Worm (Caenorhabditis elegans) whole organism, mixed stage, embryonic: ENCODE measurements around the gene gpa-12.
"Not testable (repeated sequence)": the region's sequence is repeated elsewhere in the genome, so short reads cannot be mapped to it uniquely, and the experiment has no call there.

Source experiments
- M03D4.4 ChIP-seq: sonication (generic microtip); optimal IDR thresholded peaks from 2 replicates; lab custom pipeline; 2017; ENCODE audit warnings: mild to moderate bottlenecking, missing genetic modification characterization, missing compliant biosample characterization
- bed-3 ChIP-seq: fragments of 200-800 bp; sonication (Bioruptor generic); optimal IDR thresholded peaks from 3 replicates; lab custom pipeline; 2018; ENCODE audit warnings: mild to moderate bottlenecking, missing genetic modification characterization, moderate library complexity, missing compliant biosample characterization
- blmp-1 ChIP-seq: fragments of 150-350 bp; optimal IDR thresholded peaks from 2 replicates; lab custom pipeline; 2014; ENCODE audit warnings: missing biosample characterization, missing genetic modification characterization
- ceh-39 ChIP-seq: fragments of 150-350 bp; optimal IDR thresholded peaks from 2 replicates; lab custom pipeline; 2014; ENCODE audit warnings: missing biosample characterization, missing genetic modification characterization
- ceh-43 ChIP-seq: fragments of 200-800 bp; sonication (Bioruptor generic); optimal IDR thresholded peaks from 2 replicates; lab custom pipeline; 2018; ENCODE audit warnings: mild to moderate bottlenecking, missing genetic modification characterization, moderate library complexity, missing compliant biosample characterization
- ceh-83 ChIP-seq: fragments of 200-800 bp; sonication (Bioruptor generic); optimal IDR thresholded peaks from 2 replicates; lab custom pipeline; 2018; ENCODE audit warnings: mild to moderate bottlenecking, missing genetic modification characterization, missing compliant biosample characterization
- ces-1 ChIP-seq: fragments of 150-350 bp; optimal IDR thresholded peaks from 2 replicates; lab custom pipeline; 2014; ENCODE audit warnings: missing biosample characterization, missing genetic modification reagents, missing genetic modification characterization
- cnd-1 ChIP-seq: fragments of 200-800 bp; sonication (Bioruptor generic); optimal IDR thresholded peaks from 2 replicates; lab custom pipeline; 2018; ENCODE audit warnings: mild to moderate bottlenecking, missing genetic modification characterization, missing compliant biosample characterization
- drap-1 ChIP-seq: fragments of 200-800 bp; sonication (Bioruptor generic); optimal IDR thresholded peaks from 3 replicates; lab custom pipeline; 2018; ENCODE audit warnings: mild to moderate bottlenecking, missing genetic modification characterization, missing compliant biosample characterization
- elt-3 ChIP-seq: fragments of 150-350 bp; optimal IDR thresholded peaks from 2 replicates; lab custom pipeline; 2014; ENCODE audit warnings: missing biosample characterization, missing genetic modification characterization
- flh-1 ChIP-seq: fragments of 200-800 bp; sonication (Bioruptor generic); optimal IDR thresholded peaks from 2 replicates; lab custom pipeline; 2018; ENCODE audit warnings: mild to moderate bottlenecking, missing genetic modification characterization, moderate library complexity, missing compliant biosample characterization
- ham-2 ChIP-seq: fragments of 200-800 bp; sonication (Bioruptor generic); optimal IDR thresholded peaks from 2 replicates; lab custom pipeline; 2018; ENCODE audit warnings: mild to moderate bottlenecking, missing genetic modification characterization, missing compliant biosample characterization
- hlh-1 ChIP-seq: fragments of 150-350 bp; optimal IDR thresholded peaks from 2 replicates; lab custom pipeline; 2014; ENCODE audit warnings: missing biosample characterization, missing genetic modification reagents, missing genetic modification characterization
- lin-13 ChIP-seq: fragments of 150-350 bp; optimal IDR thresholded peaks from 2 replicates; lab custom pipeline; 2014; ENCODE audit warnings: missing biosample characterization, missing genetic modification characterization
- lin-32 ChIP-seq: fragments of 200-800 bp; sonication (Bioruptor generic); optimal IDR thresholded peaks from 2 replicates; lab custom pipeline; 2018; ENCODE audit warnings: mild to moderate bottlenecking, missing genetic modification characterization, missing compliant biosample characterization
- lsy-2 ChIP-seq: fragments of 150-350 bp; optimal IDR thresholded peaks from 2 replicates; lab custom pipeline; 2014; ENCODE audit warnings: missing biosample characterization, missing genetic modification characterization
- mab-5 ChIP-seq: fragments of 150-350 bp; optimal IDR thresholded peaks from 2 replicates; lab custom pipeline; 2014; ENCODE audit warnings: missing biosample characterization, missing genetic modification characterization
- mep-1 ChIP-seq: fragments of 150-350 bp; optimal IDR thresholded peaks from 2 replicates; lab custom pipeline; 2017; ENCODE audit warnings: missing biosample characterization, missing genetic modification reagents, missing genetic modification characterization, inconsistent platforms
- mls-2 ChIP-seq: sonication (generic microtip); optimal IDR thresholded peaks from 2 replicates; lab custom pipeline; 2016; ENCODE audit warnings: mild to moderate bottlenecking, missing genetic modification characterization, moderate library complexity, missing compliant biosample characterization
- nhr-12 ChIP-seq: fragments of 150-350 bp; optimal IDR thresholded peaks from 2 replicates; lab custom pipeline; 2014; ENCODE audit warnings: missing biosample characterization, missing genetic modification characterization
- nhr-2 ChIP-seq: fragments of 150-350 bp; optimal IDR thresholded peaks from 2 replicates; lab custom pipeline; 2014; ENCODE audit warnings: missing biosample characterization, missing genetic modification characterization
- nhr-237 ChIP-seq: fragments of 150-350 bp; optimal IDR thresholded peaks from 2 replicates; lab custom pipeline; 2014; ENCODE audit warnings: missing biosample characterization, missing genetic modification characterization
- nhr-28 ChIP-seq: fragments of 150-350 bp; optimal IDR thresholded peaks from 2 replicates; lab custom pipeline; 2014; ENCODE audit warnings: missing biosample characterization, missing genetic modification characterization
- nhr-76 ChIP-seq: sonication (generic microtip); optimal IDR thresholded peaks from 2 replicates; lab custom pipeline; 2017; ENCODE audit warnings: missing biosample characterization, missing genetic modification characterization
- sem-2 ChIP-seq: fragments of 200-800 bp; sonication (Bioruptor generic); optimal IDR thresholded peaks from 2 replicates; lab custom pipeline; 2018; ENCODE audit warnings: mild to moderate bottlenecking, missing genetic modification characterization, missing compliant biosample characterization
- snpc-4 ChIP-seq: fragments of 150-350 bp; optimal IDR thresholded peaks from 2 replicates; lab custom pipeline; 2014; ENCODE audit warnings: missing biosample characterization, missing genetic modification characterization
- tbx-8 ChIP-seq: fragments of 200-800 bp; sonication (Bioruptor generic); optimal IDR thresholded peaks from 2 replicates; lab custom pipeline; 2018; ENCODE audit warnings: mild to moderate bottlenecking, missing genetic modification characterization, moderate library complexity, missing compliant biosample characterization
- unc-120 ChIP-seq: sonication (generic microtip); optimal IDR thresholded peaks from 2 replicates; lab custom pipeline; 2017; ENCODE audit warnings: missing genetic modification characterization, missing compliant biosample characterization; ENCODE audit not compliant: poor library complexity, severe bottlenecking
- unc-39 ChIP-seq: fragments of 150-350 bp; optimal IDR thresholded peaks from 2 replicates; lab custom pipeline; 2014; ENCODE audit warnings: missing biosample characterization, missing genetic modification characterization
- unc-62 ChIP-seq: fragments of 150-350 bp; optimal IDR thresholded peaks from 2 replicates; lab custom pipeline; 2014; ENCODE audit warnings: missing biosample characterization, missing genetic modification reagents, missing genetic modification characterization
- zip-8 ChIP-seq: fragments of 150-350 bp; optimal IDR thresholded peaks from 2 replicates; lab custom pipeline; 2014; ENCODE audit warnings: missing biosample characterization, missing genetic modification characterization
- ztf-11 ChIP-seq: fragments of 150-350 bp; optimal IDR thresholded peaks from 2 replicates; lab custom pipeline; 2014; ENCODE audit warnings: missing biosample characterization, missing genetic modification characterization

The gpa-12 gene

DNA sequence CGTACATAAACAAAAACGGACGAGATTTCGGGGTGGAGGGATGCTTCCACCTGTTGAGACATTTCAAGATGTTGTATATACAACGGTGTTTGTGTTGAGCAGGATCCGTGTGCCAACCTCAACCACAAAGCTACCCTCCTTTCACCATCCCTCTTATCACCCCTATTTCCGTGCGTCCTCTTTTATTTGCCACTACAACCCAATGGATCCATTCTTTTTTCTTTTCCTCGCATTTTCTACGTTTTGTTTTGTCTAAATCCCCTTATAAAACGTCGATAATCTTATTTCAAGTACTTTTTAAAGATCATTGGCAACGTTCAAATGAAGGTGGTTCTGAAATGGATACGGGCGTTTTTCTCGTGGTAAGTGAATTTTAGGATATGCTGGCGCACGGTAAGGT is at the start of gene gpa-12:
Gene gpa-12 (plus strand): TSS at position 301 of the 400 bp plus-strand sequence.
- TF ChIP-seq sem-2 (GFP tag; lab: Kevin White, UChicago) (no peak), hlh-1 (tag; lab: Kevin White, UChicago) (no peak), snpc-4 (tag; lab: Kevin White, UChicago) (no peak), ham-2 (GFP tag; lab: Kevin White, UChicago) (no peak), ceh-39 (tag; lab: Kevin White, UChicago) (no peak), elt-3 (tag; lab: Kevin White, UChicago) (no peak), nhr-28 (tag; lab: Kevin White, UChicago) (no peak), blmp-1 (tag; lab: Kevin White, UChicago) (no peak), mls-2 (tag; lab: Kevin White, UChicago) (no peak), unc-120 (tag; lab: Kevin White, UChicago) (no peak), lsy-2 (no peak), nhr-76 (no peak), bed-3 (GFP tag; lab: Kevin White, UChicago) (no peak), mep-1 (tag; lab: Kevin White, UChicago) (no peak), ztf-11 (tag; lab: Kevin White, UChicago) (no peak)

- no peak for TF ChIP-seq ztf-11 (tag; lab: Kevin White, UChicago)
- no peak for TF ChIP-seq nhr-12 (tag; lab: Kevin White, UChicago)
- no peak for TF ChIP-seq nhr-237 (tag; lab: Kevin White, UChicago)
- TF ChIP-seq lin-32 (GFP tag; lab: Kevin White, UChicago), result no peak
- no peak for TF ChIP-seq flh-1
Observed at ce11 chrX:9194081-9194480, 49.3 kb upstream of the gpa-12 start.

DNA sequence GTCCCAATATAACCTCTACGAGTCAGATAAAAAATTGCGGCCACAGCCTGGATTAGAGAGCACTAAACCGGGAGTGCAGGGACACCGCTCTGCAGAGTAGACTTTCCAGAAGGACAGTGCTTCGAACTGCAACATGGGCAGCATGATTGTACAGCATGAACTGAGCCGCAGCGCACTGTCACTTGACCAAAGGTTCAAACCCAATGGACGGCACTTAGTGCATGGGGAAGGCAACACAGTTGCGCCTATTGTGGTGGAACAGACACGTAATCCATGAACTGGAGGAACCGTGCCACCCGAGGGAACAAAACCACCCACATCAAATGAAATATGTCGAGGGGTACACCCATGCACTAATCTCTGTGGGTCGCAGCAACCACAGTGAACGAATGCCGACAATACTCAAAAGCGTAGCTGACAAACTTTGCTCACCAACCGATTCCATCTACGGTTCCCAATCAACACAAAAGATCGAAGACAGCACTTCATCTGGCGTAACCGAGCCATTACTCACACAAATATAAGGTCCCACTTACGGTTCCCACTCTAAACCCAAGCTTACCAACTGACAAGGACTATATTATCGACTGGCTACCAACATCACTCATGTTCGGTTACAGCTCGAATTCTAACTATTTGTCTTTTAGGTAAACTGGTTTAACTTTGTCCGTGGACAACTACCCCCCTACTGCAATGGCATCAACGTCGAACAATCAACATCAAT is 47.8 kb upstream of the gpa-12 start:
- no peak for TF ChIP-seq unc-39 (tag; lab: Kevin White, UChicago)
- TF ChIP-seq unc-62, result no peak
- TF ChIP-seq lin-13, result no peak
- no peak for TF ChIP-seq M03D4.4 (tag; lab: Kevin White, UChicago)
- TF ChIP-seq ceh-43 (GFP tag; lab: Kevin White, UChicago), result no peak
- no peak for TF ChIP-seq tbx-8 (GFP tag; lab: Kevin White, UChicago)
- TF ChIP-seq hlh-1 (tag; lab: Kevin White, UChicago), result no peak
- TF ChIP-seq nhr-2, result no peak
- TF ChIP-seq mep-1 (tag; lab: Kevin White, UChicago), result no peak
- TF ChIP-seq mab-5 (tag; lab: Kevin White, UChicago), result no peak
- TF ChIP-seq lin-32 (GFP tag; lab: Kevin White, UChicago), result no peak
- no peak for TF ChIP-seq cnd-1 (tag; lab: Kevin White, UChicago)
- TF ChIP-seq ceh-39 (tag; lab: Kevin White, UChicago), result no peak
- no peak for TF ChIP-seq nhr-12 (tag; lab: Kevin White, UChicago)
- no peak for TF ChIP-seq ceh-83
- no peak for TF ChIP-seq nhr-76
- no peak for TF ChIP-seq ces-1 (GFP tag; lab: Kevin White, UChicago)

- TF ChIP-seq ham-2 (GFP tag; lab: Kevin White, UChicago); unc-120 (tag; lab: Kevin White, UChicago); tbx-8 (GFP tag; lab: Kevin White, UChicago): not testable (repeated sequence)
Observed at ce11 chrX:9203468-9203867, 39.9 kb upstream of the gpa-12 start, which contains the start of gene crb-3. Gene crb-3 (plus strand): TSS chrX:9203768.

- TF ChIP-seq ztf-11 (tag; lab: Kevin White, UChicago) (no peak), blmp-1 (tag; lab: Kevin White, UChicago) (no peak), unc-39 (tag; lab: Kevin White, UChicago) (no peak), drap-1 (no peak), sem-2 (GFP tag; lab: Kevin White, UChicago) (no peak), zip-8 (no peak), ces-1 (GFP tag; lab: Kevin White, UChicago) (no peak)
Observed at ce11 chrX:9204986-9205385, 38.4 kb upstream of the gpa-12 start.
